Worm (Caenorhabditis elegans): ENCODE measurements around the gene spe-44.

DNA sequence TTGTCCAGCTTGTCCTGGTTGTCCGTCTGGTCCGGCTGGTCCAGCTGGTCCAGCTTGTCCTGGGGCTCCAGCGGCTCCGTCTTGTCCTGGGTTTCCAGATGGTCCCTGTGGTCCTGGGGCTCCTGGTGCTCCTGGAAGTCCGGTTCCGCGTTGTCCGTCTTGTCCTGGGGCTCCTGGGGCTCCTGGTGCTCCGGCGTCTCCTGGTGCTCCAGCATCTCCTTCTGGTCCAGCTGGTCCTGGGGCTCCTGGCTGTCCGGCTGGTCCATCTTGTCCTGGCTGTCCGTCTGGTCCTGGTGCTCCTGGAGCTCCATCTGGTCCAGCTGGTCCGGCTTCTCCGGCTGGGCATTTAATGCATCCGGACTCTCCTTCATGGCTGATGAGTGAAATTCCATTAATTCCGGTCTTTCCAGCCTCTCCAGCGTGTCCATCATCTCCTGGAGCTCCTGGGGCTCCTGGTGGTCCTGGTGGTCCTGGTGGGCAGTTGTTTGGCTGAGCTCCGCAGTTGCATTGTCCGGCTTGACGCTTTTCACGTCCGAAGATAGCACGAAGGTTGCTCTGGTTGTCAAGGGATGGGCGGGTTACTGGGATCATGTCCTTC is 26.2 kb downstream of the spe-44 start:
- TF ChIP-seq nhr-237 (tag; optimal IDR thresholded peaks at IDR 0.05) (no peak), nhr-76 (tag; optimal IDR thresholded peaks at IDR 0.05) (no peak), sptf-1 (tag; optimal IDR thresholded peaks at IDR 0.05) (peak; percentile 33), snpc-4 (tag; optimal IDR thresholded peaks at IDR 0.05) (no peak)
